Fruit fly (Drosophila melanogaster): ENCODE measurements around the gene CG7841.

CG7841 gene

dm6 chr3L:15513264-15513663 is 5.2 kb upstream of the CG7841 start:
- TF ChIP-seq fd96Ca (GFP tag; IDR thresholded peaks at IDR 0.05) (no peak), CG8301 (tag; optimal IDR thresholded peaks at IDR 0.05) (no peak), CG15710 (tag; optimal IDR thresholded peaks at IDR 0.05) (no peak), CG4496 (GFP tag; IDR thresholded peaks at IDR 0.05) (no peak), CG10348 (GFP tag; IDR thresholded peaks at IDR 0.05) (no peak), CG17806 (tag; optimal IDR thresholded peaks at IDR 0.05) (no peak), Pif1B (GFP tag; optimal IDR thresholded peaks at IDR 0.05) (no peak)

DNA sequence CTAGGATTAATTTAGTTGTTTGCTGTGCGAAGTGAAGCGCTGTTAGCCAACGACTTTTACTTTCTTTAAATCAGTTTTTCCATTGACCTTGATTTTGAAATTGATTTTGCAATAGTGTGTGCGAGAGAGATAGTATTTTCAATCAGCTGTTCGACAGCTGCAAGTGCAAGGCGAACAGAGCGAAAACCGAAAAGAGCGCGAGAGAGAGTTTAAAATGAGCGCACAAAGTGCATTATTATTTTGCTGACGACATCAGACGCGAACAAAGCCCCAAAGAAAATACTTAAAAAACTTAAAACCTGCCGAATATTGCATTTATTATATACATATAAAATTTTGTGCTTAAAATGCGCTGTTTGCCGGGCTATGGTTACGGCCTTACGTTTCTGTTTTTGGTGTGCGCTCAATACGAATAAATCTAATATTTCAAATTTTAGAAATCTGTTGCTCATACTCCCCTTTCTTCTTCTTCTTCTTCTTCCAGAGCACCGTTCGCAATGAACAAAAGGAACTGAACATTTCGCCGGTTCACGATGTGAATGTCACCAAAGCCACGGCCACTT is 3.7 kb upstream of the CG7841 start:
- TF ChIP-seq CG8301 (tag; optimal IDR thresholded peaks at IDR 0.05) (no peak), EcR (GFP tag; optimal IDR thresholded peaks at IDR 0.05) (peak; percentile 68), CG10348 (GFP tag; IDR thresholded peaks at IDR 0.05) (no peak), CG14655 (GFP tag; optimal IDR thresholded peaks at IDR 0.05) (no peak), Snoo (tag; optimal IDR thresholded peaks at IDR 0.05) (no peak), CG4496 (GFP tag; IDR thresholded peaks at IDR 0.05) (no peak), CG32121 (GFP tag; IDR thresholded peaks at IDR 0.05) (no peak), CG15710 (tag; optimal IDR thresholded peaks at IDR 0.05) (peak; percentile 2), fd96Ca (GFP tag; IDR thresholded peaks at IDR 0.05) (no peak), CG34367 (tag; optimal IDR thresholded peaks at IDR 0.05) (no peak), Ets98B (GFP tag; IDR thresholded peaks at IDR 0.05) (no peak), rn (GFP tag; IDR thresholded peaks at IDR 0.05) (no peak), Pif1B (GFP tag; optimal IDR thresholded peaks at IDR 0.05) (peak; percentile 32), CG17806 (tag; optimal IDR thresholded peaks at IDR 0.05) (no peak), CG12605 (GFP tag; IDR thresholded peaks at IDR 0.05) (no peak), CG9948 (tag; optimal IDR thresholded peaks at IDR 0.05) (no peak), Pif1A (GFP tag; optimal IDR thresholded peaks at IDR 0.05) (no peak), D1 (tag; optimal IDR thresholded peaks at IDR 0.05) (no peak), gl (tag; optimal IDR thresholded peaks at IDR 0.05) (no peak), CG13204 (GFP tag; optimal IDR thresholded peaks at IDR 0.05) (no peak), CG8159 (tag; optimal IDR thresholded peaks at IDR 0.05) (no peak)

dm6 chr3L:15510787-15511186 is 2.7 kb upstream of the CG7841 start, which contains the start of gene MsrA:
Gene MsrA, plus strand, starts transcription at chr3L:15511052.
- no peak for TF ChIP-seq CG34367 (tag; optimal IDR thresholded peaks at IDR 0.05)
- TF ChIP-seq Pif1A (GFP tag; optimal IDR thresholded peaks at IDR 0.05), result peak; percentile 9
- no peak for TF ChIP-seq Ets98B (GFP tag; IDR thresholded peaks at IDR 0.05)
- TF ChIP-seq CG13204 (GFP tag; optimal IDR thresholded peaks at IDR 0.05), result no peak
- no peak for TF ChIP-seq CG14655 (GFP tag; optimal IDR thresholded peaks at IDR 0.05)
- TF ChIP-seq CG4496 (GFP tag; IDR thresholded peaks at IDR 0.05), result no peak
- no peak for TF ChIP-seq fd96Ca (GFP tag; IDR thresholded peaks at IDR 0.05)
- TF ChIP-seq Pif1B (GFP tag; optimal IDR thresholded peaks at IDR 0.05), result peak; percentile 15
- no peak for TF ChIP-seq CG32121 (GFP tag; IDR thresholded peaks at IDR 0.05)
- peak; percentile 18 for TF ChIP-seq gl (tag; optimal IDR thresholded peaks at IDR 0.05)
- TF ChIP-seq rn (GFP tag; IDR thresholded peaks at IDR 0.05), result no peak
- TF ChIP-seq EcR (GFP tag; optimal IDR thresholded peaks at IDR 0.05), result peak; percentile 1
- no peak for TF ChIP-seq CG8301 (tag; optimal IDR thresholded peaks at IDR 0.05)
- TF ChIP-seq Snoo (tag; optimal IDR thresholded peaks at IDR 0.05), result no peak
- TF ChIP-seq CG15710 (tag; optimal IDR thresholded peaks at IDR 0.05), result no peak
- peak; percentile 30; the same call in 1 of the 2 replicates for TF ChIP-seq CG12605 (GFP tag; IDR thresholded peaks at IDR 0.05)
- TF ChIP-seq CG17806 (tag; optimal IDR thresholded peaks at IDR 0.05), result no peak
- TF ChIP-seq D1 (tag; optimal IDR thresholded peaks at IDR 0.05), result no peak
- no peak for TF ChIP-seq CG9948 (tag; optimal IDR thresholded peaks at IDR 0.05)
- no peak for TF ChIP-seq CG10348 (GFP tag; IDR thresholded peaks at IDR 0.05)

DNA sequence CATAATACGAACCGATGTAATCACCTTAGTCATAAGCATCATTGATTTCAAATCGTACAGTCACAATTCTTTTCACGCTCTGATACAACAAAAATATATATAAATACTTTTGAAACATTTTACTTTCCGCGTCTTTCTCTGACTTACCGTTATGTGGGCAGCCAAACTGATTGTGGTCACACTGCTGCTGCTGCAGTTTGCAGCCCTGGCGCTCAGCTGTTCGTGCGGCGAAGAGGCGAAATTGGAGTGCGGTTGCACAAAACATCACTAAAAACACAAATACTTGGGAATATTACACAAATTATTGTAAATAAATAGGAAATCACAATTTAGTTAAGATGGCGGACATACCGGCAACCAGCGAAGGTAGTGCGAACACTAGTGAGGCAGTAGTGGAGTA is 1.3 kb upstream of the CG7841 start, which contains the start of the genes gdl and gdl-ORF39:
gdl (plus strand) TSS at position 48 of the 400 bp plus-strand sequence.
gdl-ORF39 (plus strand) TSS at position 48 of the 400 bp plus-strand sequence.
- TF ChIP-seq CG10348 (GFP tag; IDR thresholded peaks at IDR 0.05), result no peak
- no peak for TF ChIP-seq rn (GFP tag; IDR thresholded peaks at IDR 0.05)
- no peak for TF ChIP-seq CG8159 (tag; optimal IDR thresholded peaks at IDR 0.05)
- no peak for TF ChIP-seq CG34367 (tag; optimal IDR thresholded peaks at IDR 0.05)
- TF ChIP-seq Ets98B (GFP tag; IDR thresholded peaks at IDR 0.05), result no peak
- no peak for TF ChIP-seq CG32121 (GFP tag; IDR thresholded peaks at IDR 0.05)
- TF ChIP-seq Pif1B (GFP tag; optimal IDR thresholded peaks at IDR 0.05), result no peak
- TF ChIP-seq EcR (GFP tag; optimal IDR thresholded peaks at IDR 0.05), result no peak
- TF ChIP-seq fd96Ca (GFP tag; IDR thresholded peaks at IDR 0.05), result no peak
- no peak for TF ChIP-seq CG17806 (tag; optimal IDR thresholded peaks at IDR 0.05)
- no peak for TF ChIP-seq CG12605 (GFP tag; IDR thresholded peaks at IDR 0.05)
- TF ChIP-seq Pif1A (GFP tag; optimal IDR thresholded peaks at IDR 0.05), result no peak
- no peak for TF ChIP-seq CG9948 (tag; optimal IDR thresholded peaks at IDR 0.05)
- TF ChIP-seq CG13204 (GFP tag; optimal IDR thresholded peaks at IDR 0.05), result no peak
- TF ChIP-seq gl (tag; optimal IDR thresholded peaks at IDR 0.05), result no peak

DNA sequence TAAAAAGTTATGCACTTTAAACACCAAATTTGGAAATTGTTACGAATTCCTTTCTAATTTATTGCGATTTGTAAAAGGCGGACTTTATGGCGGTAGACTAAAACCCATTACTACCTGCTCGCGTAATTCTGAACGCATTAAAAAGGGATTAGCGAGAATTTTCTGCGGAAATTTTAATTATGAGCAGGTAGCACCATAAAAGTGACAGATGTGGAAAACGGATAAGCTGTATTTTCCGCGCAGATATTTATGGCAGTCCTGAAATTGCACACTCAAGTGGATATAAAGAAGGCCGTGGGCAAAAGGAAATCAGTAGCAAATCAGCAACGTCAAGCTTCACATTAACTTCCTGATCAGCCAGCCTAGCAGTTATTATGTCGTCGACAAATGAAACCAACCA is 698 bp upstream of the CG7841 start, which contains the start of gene Z600:
Z600 (plus strand) TSS at position 312 of the 400 bp plus-strand sequence.
- no peak for TF ChIP-seq CG32121 (GFP tag; IDR thresholded peaks at IDR 0.05)
- TF ChIP-seq CG34367 (tag; optimal IDR thresholded peaks at IDR 0.05), result no peak
- no peak for TF ChIP-seq Ets98B (GFP tag; IDR thresholded peaks at IDR 0.05)
- no peak for TF ChIP-seq CG14655 (GFP tag; optimal IDR thresholded peaks at IDR 0.05)
- no peak for TF ChIP-seq gl (tag; optimal IDR thresholded peaks at IDR 0.05)
- no peak for TF ChIP-seq CG13204 (GFP tag; optimal IDR thresholded peaks at IDR 0.05)
- no peak for TF ChIP-seq Snoo (tag; optimal IDR thresholded peaks at IDR 0.05)
- no peak for TF ChIP-seq CG8301 (tag; optimal IDR thresholded peaks at IDR 0.05)
- TF ChIP-seq CG9948 (tag; optimal IDR thresholded peaks at IDR 0.05), result no peak
- no peak for TF ChIP-seq CG10348 (GFP tag; IDR thresholded peaks at IDR 0.05)
- no peak for TF ChIP-seq CG15710 (tag; optimal IDR thresholded peaks at IDR 0.05)
- no peak for TF ChIP-seq CG4496 (GFP tag; IDR thresholded peaks at IDR 0.05)
- TF ChIP-seq Pif1A (GFP tag; optimal IDR thresholded peaks at IDR 0.05), result no peak
- TF ChIP-seq fd96Ca (GFP tag; IDR thresholded peaks at IDR 0.05), result no peak
- no peak for TF ChIP-seq EcR (GFP tag; optimal IDR thresholded peaks at IDR 0.05)
- TF ChIP-seq CG8159 (tag; optimal IDR thresholded peaks at IDR 0.05), result no peak

Measured in whole organism, pupa.